Fruit fly (Drosophila melanogaster) whole organism, pupa: Measurements from ENCODE around the gene Vm26Aa.
A peak's percentile ranks its signal among the peaks of the same experiment; 100 is the strongest.

Experiments used
- CG10348 ChIP-seq: fragments of 200-800 bp; sonication (Bioruptor generic); IDR thresholded peaks from 2 replicates; pipeline ENCODE4 v1.3.6; 2022; ENCODE audit warnings: missing biosample characterization, missing genetic modification characterization
- CG14655 ChIP-seq: fragments of 200-800 bp; sonication (Bioruptor generic); optimal IDR thresholded peaks from 3 replicates; lab custom pipeline; 2017; ENCODE audit warnings: mild to moderate bottlenecking, missing biosample characterization, missing genetic modification reagents, missing genetic modification characterization
- CG15710 ChIP-seq: fragments of 200-800 bp; sonication (Bioruptor generic); optimal IDR thresholded peaks from 2 replicates; lab custom pipeline; 2018; ENCODE audit warnings: missing biosample characterization, mild to moderate bottlenecking, missing genetic modification characterization, moderate library complexity
- CG34367 ChIP-seq: fragments of 200-800 bp; sonication (Bioruptor generic); optimal IDR thresholded peaks from 2 replicates; lab custom pipeline; 2018; ENCODE audit warnings: missing biosample characterization, mild to moderate bottlenecking, missing genetic modification characterization
- CG8159 ChIP-seq: fragments of 200-800 bp; sonication (Bioruptor generic); optimal IDR thresholded peaks from 3 replicates; lab custom pipeline; 2018; ENCODE audit warnings: missing biosample characterization, mild to moderate bottlenecking, missing genetic modification characterization, moderate library complexity
- CG9948 ChIP-seq: fragments of 200-800 bp; sonication (Bioruptor generic); optimal IDR thresholded peaks from 2 replicates; lab custom pipeline; 2018; ENCODE audit warnings: missing biosample characterization, mild to moderate bottlenecking, missing genetic modification characterization, moderate library complexity
- D1 ChIP-seq: fragments of 200-800 bp; sonication (Bioruptor generic); optimal IDR thresholded peaks from 2 replicates; lab custom pipeline; 2018; ENCODE audit warnings: missing biosample characterization, mild to moderate bottlenecking, missing genetic modification characterization, moderate library complexity
- EcR ChIP-seq: fragments of 200-800 bp; sonication (Bioruptor generic); optimal IDR thresholded peaks from 3 replicates; lab custom pipeline; 2019; ENCODE audit warnings: missing biosample characterization, missing genetic modification characterization, mild to moderate bottlenecking, moderate library complexity, missing genetic modification reagents
- Pif1B ChIP-seq: fragments of 200-800 bp; sonication (Bioruptor generic); optimal IDR thresholded peaks from 3 replicates; lab custom pipeline; 2016; ENCODE audit warnings: missing biosample characterization, missing genetic modification characterization
- rn ChIP-seq: fragments of 200-800 bp; sonication (Bioruptor generic); IDR thresholded peaks from 2 replicates; pipeline ENCODE4 v1.3.6; 2022; ENCODE audit warnings: missing biosample characterization, missing genetic modification characterization

DNA sequence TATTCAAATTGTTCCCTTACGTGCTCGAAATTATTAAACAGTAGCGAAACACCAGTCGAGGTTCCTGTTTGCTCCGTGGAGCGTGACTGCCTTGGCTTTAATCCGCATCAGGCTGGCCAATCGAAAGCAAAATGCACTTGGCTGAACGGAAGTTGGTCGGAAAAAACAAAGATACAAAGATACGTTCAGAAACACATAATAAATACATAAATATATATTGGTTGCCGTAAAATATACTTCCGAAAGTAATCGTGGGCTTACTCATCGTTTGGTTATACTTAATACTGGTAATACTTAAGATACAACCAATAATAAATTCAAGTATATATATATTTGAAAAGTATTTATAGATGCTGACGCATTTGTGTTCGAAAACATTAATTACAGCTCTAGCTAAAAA, 4.7 kb upstream of the Vm26Aa start, which contains the start of gene psd:
- peak; percentile 52 for TF ChIP-seq EcR (GFP tag; lab: Kevin White, UChicago)
- no peak for TF ChIP-seq CG14655 (GFP tag; lab: Kevin White, UChicago)
- no peak for TF ChIP-seq CG10348 (GFP tag; lab: Robert Waterston, UW)
- no peak for TF ChIP-seq CG8159 (tag; lab: Kevin White, UChicago)
- no peak for TF ChIP-seq CG34367
- TF ChIP-seq Pif1B (GFP tag; lab: Kevin White, UChicago): no peak
- no peak for TF ChIP-seq D1 (tag; lab: Kevin White, UChicago)
- TF ChIP-seq CG9948 (tag; lab: Kevin White, UChicago): no peak
- no peak for TF ChIP-seq CG15710 (tag; lab: Kevin White, UChicago)
- no peak for TF ChIP-seq rn (GFP tag; lab: Robert Waterston, UW)
